Worm (Caenorhabditis elegans): Measurements from ENCODE around the gene K08D8.12.

Gene K08D8.12

ce11 chrIV:12924332-12924731 lies 31.1 kb downstream of the K08D8.12 start, which contains the start of gene srlf-4:
Gene srlf-4, minus strand, starts transcription at chrIV:12924432.
- TF ChIP-seq unc-120 (tag; optimal IDR thresholded peaks at IDR 0.05; ENCODE audit: poor library complexity, severe bottlenecking): peak; percentile 13
- TF ChIP-seq ham-2 (GFP tag; optimal IDR thresholded peaks at IDR 0.05): no peak

DNA sequence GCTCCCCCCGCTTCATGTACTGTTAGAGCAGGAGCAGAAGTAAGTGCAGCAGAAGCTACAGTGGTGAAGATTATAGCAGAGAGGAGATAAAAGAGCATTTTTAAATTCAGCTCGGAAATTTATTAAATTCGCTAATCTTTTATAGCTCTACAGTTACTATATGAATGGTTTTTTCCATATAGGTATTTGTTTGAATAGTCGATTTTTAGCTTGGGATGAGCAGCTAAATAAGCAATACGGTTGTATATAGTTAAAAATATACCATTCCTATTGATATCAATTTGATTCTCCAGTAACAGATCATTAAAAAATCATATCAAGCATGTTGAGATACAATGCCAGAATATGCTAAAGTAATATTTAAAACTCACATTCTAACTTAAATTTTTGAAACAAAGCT lies 33.4 kb downstream of the K08D8.12 start, which contains the start of gene srlf-5:
srlf-5 (minus strand) TSS at position 101 of the 400 bp plus-strand sequence.
- no peak for TF ChIP-seq elt-3 (tag; optimal IDR thresholded peaks at IDR 0.05)
- TF ChIP-seq blmp-1 (tag; optimal IDR thresholded peaks at IDR 0.05): no peak
- TF ChIP-seq lin-32 (GFP tag; optimal IDR thresholded peaks at IDR 0.05): no peak
- no peak for TF ChIP-seq sem-2 (GFP tag; optimal IDR thresholded peaks at IDR 0.05)
- TF ChIP-seq elt-1 (tag; optimal IDR thresholded peaks at IDR 0.05; ENCODE audit: borderline replicate concordance, insufficient read depth): no peak
- TF ChIP-seq hlh-1 (tag; optimal IDR thresholded peaks at IDR 0.05): no peak
- no peak for TF ChIP-seq unc-120 (tag; optimal IDR thresholded peaks at IDR 0.05; ENCODE audit: poor library complexity, severe bottlenecking)
- no peak for TF ChIP-seq lsy-2 (tag; optimal IDR thresholded peaks at IDR 0.05)
- no peak for TF ChIP-seq pha-4 (tag; optimal IDR thresholded peaks at IDR 0.05)
- no peak for TF ChIP-seq zip-8 (tag; optimal IDR thresholded peaks at IDR 0.05)
- TF ChIP-seq ceh-43 (GFP tag; optimal IDR thresholded peaks at IDR 0.05): no peak
- TF ChIP-seq mep-1 (tag; optimal IDR thresholded peaks at IDR 0.05): no peak
- no peak for TF ChIP-seq ztf-11 (tag; optimal IDR thresholded peaks at IDR 0.05)
- no peak for TF ChIP-seq M03D4.4 (tag; optimal IDR thresholded peaks at IDR 0.05)
- no peak for TF ChIP-seq mls-2 (tag; optimal IDR thresholded peaks at IDR 0.05)
- no peak for TF ChIP-seq cnd-1 (tag; optimal IDR thresholded peaks at IDR 0.05)

DNA sequence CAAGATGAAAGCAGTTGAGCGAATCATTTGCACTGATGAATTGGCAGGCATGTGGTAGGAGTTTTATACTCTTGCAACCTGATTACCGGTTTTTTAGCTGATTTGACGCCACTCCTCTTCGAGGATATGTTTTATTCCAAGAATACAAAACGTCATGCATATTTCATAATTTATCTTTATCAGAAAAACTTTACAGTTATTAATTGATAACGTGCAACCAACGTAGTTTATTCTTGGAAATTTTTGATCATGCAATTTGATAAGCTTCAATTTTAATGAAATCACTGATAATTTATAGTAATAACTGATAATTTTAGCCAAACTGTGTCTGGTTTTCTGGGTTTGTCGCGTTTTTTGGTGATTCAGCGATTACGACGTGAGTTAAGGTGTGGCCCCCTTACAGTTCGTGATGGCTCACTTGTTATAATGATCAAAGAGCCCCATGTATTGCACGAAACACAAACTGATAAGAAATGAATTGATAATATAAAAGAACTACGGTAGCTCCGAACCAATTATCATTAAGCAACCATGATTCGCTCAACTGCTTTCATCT lies 43.0 kb downstream of the K08D8.12 start, which contains the start of the genes cld-1 and dod-21:
cld-1 (minus strand) TSS at position 51 of the 556 bp plus-strand sequence.
dod-21 (plus strand) TSS at position 518 of the 556 bp plus-strand sequence.
- no peak for TF ChIP-seq nhr-76 (tag; optimal IDR thresholded peaks at IDR 0.05)

DNA sequence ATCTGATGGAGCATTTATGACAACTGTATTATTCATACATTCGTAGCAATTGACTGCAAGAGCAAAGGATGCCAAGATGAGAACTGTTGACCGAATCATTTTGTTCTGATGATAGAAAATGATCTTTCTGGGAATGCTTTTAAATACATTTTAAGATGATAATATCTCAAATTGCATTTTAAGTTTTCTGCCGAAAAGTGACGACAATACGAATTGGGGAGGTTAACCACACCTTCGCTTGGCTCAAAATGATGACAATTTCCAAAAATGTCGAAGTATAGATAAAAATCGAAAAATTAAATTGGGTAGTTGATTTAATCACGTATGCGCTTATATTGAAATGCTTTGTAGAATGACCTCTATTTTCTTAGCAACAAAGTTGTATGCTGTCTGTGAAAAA lies 48.0 kb downstream of the K08D8.12 start, which contains the start of gene dod-24:
dod-24 (minus strand) TSS at position 101 of the 400 bp plus-strand sequence.
- TF ChIP-seq M03D4.4 (tag; optimal IDR thresholded peaks at IDR 0.05) (no peak), nhr-12 (tag; optimal IDR thresholded peaks at IDR 0.05) (no peak), drap-1 (GFP tag; optimal IDR thresholded peaks at IDR 0.05) (no peak)

- TF ChIP-seq M03D4.4 (tag; optimal IDR thresholded peaks at IDR 0.05) (no peak), ztf-11 (tag; optimal IDR thresholded peaks at IDR 0.05) (no peak), ces-1 (GFP tag; optimal IDR thresholded peaks at IDR 0.05) (no peak), ceh-43 (GFP tag; optimal IDR thresholded peaks at IDR 0.05) (no peak), mep-1 (tag; optimal IDR thresholded peaks at IDR 0.05) (no peak), elt-1 (tag; optimal IDR thresholded peaks at IDR 0.05; ENCODE audit: borderline replicate concordance, insufficient read depth) (no peak), mab-5 (tag; optimal IDR thresholded peaks at IDR 0.05) (no peak), nhr-76 (tag; optimal IDR thresholded peaks at IDR 0.05) (no peak), drap-1 (GFP tag; optimal IDR thresholded peaks at IDR 0.05) (no peak), blmp-1 (tag; optimal IDR thresholded peaks at IDR 0.05) (no peak), hlh-1 (tag; optimal IDR thresholded peaks at IDR 0.05) (no peak), lsy-2 (tag; optimal IDR thresholded peaks at IDR 0.05) (no peak), nhr-237 (tag; optimal IDR thresholded peaks at IDR 0.05) (no peak), sptf-1 (tag; optimal IDR thresholded peaks at IDR 0.05) (no peak), tbx-8 (GFP tag; optimal IDR thresholded peaks at IDR 0.05) (no peak)
Observed at ce11 chrIV:12942633-12943032, 49.4 kb downstream of the K08D8.12 start, which contains the start of gene dct-19. Gene dct-19, plus strand, starts transcription at chrIV:12942933.

Measured in whole organism, mixed stage, embryonic.